Fruit fly (Drosophila melanogaster) ovary, adult (tissue): Measurements from ENCODE around the gene CG15152.

ENCODE experiments used
- CG17801 ChIP-seq: fragments of 200-800 bp; optimal IDR thresholded peaks from 2 replicates; lab custom pipeline; 2019; ENCODE audit warnings: missing biosample characterization, mild to moderate bottlenecking, missing genetic modification characterization, moderate library complexity; ENCODE audit not compliant: partially characterized antibody

CG15152 gene

dm6 chr2L:18151826-18152138 lies 37.4 kb downstream of the CG15152 start:
- no peak for TF ChIP-seq CG17801 (GFP tag; lab: Kevin White, UChicago)

- peak; percentile 12 for TF ChIP-seq CG17801 (GFP tag; lab: Kevin White, UChicago)
These were observed 37.9 kb downstream of the CG15152 start, which contains the start of gene Socs36E for dm6 chr2L:18152172-18152639. Gene Socs36E, minus strand, starts transcription at chr2L:18152417.

dm6 chr2L:18153068-18153467 lies 38.7 kb downstream of the CG15152 start, which contains the start of gene CG17681:
Gene CG17681, plus strand, starts transcription at chr2L:18153123.
- peak; percentile 87 for TF ChIP-seq CG17801 (GFP tag; lab: Kevin White, UChicago)

dm6 chr2L:18154551-18154950 lies 40.2 kb downstream of the CG15152 start, which contains the start of gene CG15155:
Gene CG15155, plus strand, starts transcription at chr2L:18154851.
- no peak for TF ChIP-seq CG17801 (GFP tag; lab: Kevin White, UChicago)

- TF ChIP-seq CG17801 (GFP tag; lab: Kevin White, UChicago), result no peak
These were observed 41.5 kb downstream of the CG15152 start, which contains the start of gene CG5783 for dm6 chr2L:18155877-18156276. Gene CG5783, plus strand, starts transcription at chr2L:18156043.

- TF ChIP-seq CG17801 (GFP tag; lab: Kevin White, UChicago), result no peak
These were observed 44.3 kb downstream of the CG15152 start for dm6 chr2L:18158622-18159043.

- TF ChIP-seq CG17801 (GFP tag; lab: Kevin White, UChicago), result no peak
These were observed 44.8 kb downstream of the CG15152 start, which contains the start of gene JMJD4 for dm6 chr2L:18159172-18159571. Gene JMJD4, minus strand, starts transcription at chr2L:18159272.
